Fruit fly (Drosophila melanogaster): ENCODE measurements around the gene sstn.

sstn gene

dm6 chr3L:15102669-15103309, 8.3 kb upstream of the sstn start (continued):
- no peak for TF ChIP-seq CG4820 (GFP tag; optimal IDR thresholded peaks at IDR 0.05)
- 0 out of 2 replicates have a peak, but pooled peaks have one; percentile 14 for TF ChIP-seq CG11247 (GFP tag; IDR thresholded peaks at IDR 0.05)
- TF ChIP-seq CG7987 (GFP tag; optimal IDR thresholded peaks at IDR 0.05), result no peak
- no peak for TF ChIP-seq Jarid2 (GFP tag; optimal IDR thresholded peaks at IDR 0.05)
- TF ChIP-seq CG11504 (tag; optimal IDR thresholded peaks at IDR 0.05), result peak; percentile 31
- peak; percentile 36; the same call in 1 of the 2 replicates for TF ChIP-seq Rfx (GFP tag; IDR thresholded peaks at IDR 0.05)
- no peak for TF ChIP-seq CG18619 (GFP tag; optimal IDR thresholded peaks at IDR 0.05)
- no peak for TF ChIP-seq CrebB (tag; optimal IDR thresholded peaks at IDR 0.05)
- no peak for TF ChIP-seq danr (GFP tag; IDR thresholded peaks at IDR 0.05)
- no peak for TF ChIP-seq CHES-1-like (GFP tag; optimal IDR thresholded peaks at IDR 0.05)
- 0 out of 3 replicates have a peak, but pooled peaks have one; percentile 26 for TF ChIP-seq tgo (GFP tag; IDR thresholded peaks at IDR 0.05)
- 0 out of 3 replicates have a peak, but pooled peaks have one; percentile 35 for TF ChIP-seq H15 (GFP tag; IDR thresholded peaks at IDR 0.05)
- TF ChIP-seq Ssrp (tag; optimal IDR thresholded peaks at IDR 0.05), result peak; percentile 11
- TF ChIP-seq BEAF-32 (GFP tag; optimal IDR thresholded peaks at IDR 0.05), result no peak
- no peak for TF ChIP-seq CG11398 (GFP tag; optimal IDR thresholded peaks at IDR 0.05)
- peak; percentile 63 for TF ChIP-seq cg (GFP tag; optimal IDR thresholded peaks at IDR 0.05)
- TF ChIP-seq dimm (GFP tag; IDR thresholded peaks at IDR 0.05), result no peak
- no peak for TF ChIP-seq pho (GFP tag; optimal IDR thresholded peaks at IDR 0.05)
- no peak for TF ChIP-seq ase (GFP tag; IDR thresholded peaks at IDR 0.05)
- TF ChIP-seq ro (GFP tag; IDR thresholded peaks at IDR 0.05), result no peak
- TF ChIP-seq dmrt11E (tag; optimal IDR thresholded peaks at IDR 0.05), result no peak
- no peak for TF ChIP-seq CG3726 (GFP tag; IDR thresholded peaks at IDR 0.05)
- no peak for TF ChIP-seq YL-1 (GFP tag; optimal IDR thresholded peaks at IDR 0.05)
- TF ChIP-seq gfzf (GFP tag; optimal IDR thresholded peaks at IDR 0.05), result no peak
- TF ChIP-seq Dll (GFP tag; IDR thresholded peaks at IDR 0.05; ENCODE audit: partially characterized antibody), result no peak
- peak; percentile 26 for TF ChIP-seq dmrt99B (tag; optimal IDR thresholded peaks at IDR 0.05)
- peak; percentile 12 for TF ChIP-seq CG7839 (tag; optimal IDR thresholded peaks at IDR 0.05)
- TF ChIP-seq btn (GFP tag; optimal IDR thresholded peaks at IDR 0.05), result no peak
- TF ChIP-seq scrt (GFP tag; optimal IDR thresholded peaks at IDR 0.05), result no peak
- TF ChIP-seq CG2199 (GFP tag; IDR thresholded peaks at IDR 0.05), result no peak
- TF ChIP-seq CG6854 (GFP tag; optimal IDR thresholded peaks at IDR 0.05), result no peak

DNA sequence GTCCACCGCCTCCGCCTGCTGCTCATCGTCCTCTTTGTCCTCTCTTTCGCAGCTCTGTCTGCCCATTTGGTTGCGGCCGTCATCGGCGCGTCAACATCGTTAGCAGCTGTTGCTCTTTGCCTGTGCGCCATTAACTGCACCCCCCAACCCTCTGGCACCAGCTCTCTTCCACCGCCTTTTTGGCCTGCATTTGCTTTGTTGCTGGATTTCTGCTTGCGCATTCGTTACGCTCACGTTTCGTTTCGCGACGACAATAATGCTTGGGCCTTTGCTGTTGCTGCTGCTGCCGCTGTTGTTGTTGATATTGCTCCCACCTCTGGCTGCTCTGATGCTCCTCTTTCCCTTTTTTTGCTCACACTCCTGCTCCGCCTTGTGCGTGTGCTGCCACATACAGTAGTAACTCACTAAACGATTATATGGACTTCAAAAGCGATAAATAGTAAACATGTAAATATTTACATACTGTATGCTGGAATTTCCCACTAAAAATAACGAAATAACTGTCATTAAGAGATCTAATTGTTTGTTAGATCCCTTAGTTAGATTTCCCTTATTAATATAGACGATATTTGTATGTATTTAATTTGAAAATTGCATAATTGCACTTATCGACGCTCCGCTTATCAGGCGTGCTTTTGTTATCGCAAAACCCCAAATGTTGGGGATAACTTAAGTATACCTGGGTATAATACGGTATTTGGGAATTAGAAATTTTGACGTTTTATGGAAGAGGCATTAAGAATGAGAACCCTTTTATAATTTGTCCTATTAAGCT, 7.3 kb upstream of the sstn start:
- TF ChIP-seq CG2678 (tag; optimal IDR thresholded peaks at IDR 0.05), result peak; percentile 24
- TF ChIP-seq chm (GFP tag; IDR thresholded peaks at IDR 0.05), result no peak
- no peak for TF ChIP-seq CG10274 (GFP tag; optimal IDR thresholded peaks at IDR 0.05)
- TF ChIP-seq CG3281 (GFP tag; optimal IDR thresholded peaks at IDR 0.05), result no peak
- no peak for TF ChIP-seq bigmax (GFP tag; optimal IDR thresholded peaks at IDR 0.05)
- TF ChIP-seq Hsf (GFP tag; optimal IDR thresholded peaks at IDR 0.05), result no peak
- no peak for TF ChIP-seq btn (GFP tag; optimal IDR thresholded peaks at IDR 0.05)
- no peak for TF ChIP-seq lilli (GFP tag; optimal IDR thresholded peaks at IDR 0.05)
- no peak for TF ChIP-seq Dip2 (GFP tag; IDR thresholded peaks at IDR 0.05)
- TF ChIP-seq ash1 (GFP tag; optimal IDR thresholded peaks at IDR 0.05), result no peak
- TF ChIP-seq Sin3A (optimal IDR thresholded peaks at IDR 0.05), result no peak
- TF ChIP-seq CG32772 (GFP tag; IDR thresholded peaks at IDR 0.05), result no peak
- TF ChIP-seq p53 (GFP tag; optimal IDR thresholded peaks at IDR 0.05), result no peak
- no peak for TF ChIP-seq Gsc (GFP tag; IDR thresholded peaks at IDR 0.05)
- TF ChIP-seq CG3995 (GFP tag; optimal IDR thresholded peaks at IDR 0.05), result no peak
- TF ChIP-seq wdn (GFP tag; IDR thresholded peaks at IDR 0.05), result no peak
- no peak for TF ChIP-seq Ravus (GFP tag; IDR thresholded peaks at IDR 0.05)
- no peak for TF ChIP-seq sna (GFP tag; IDR thresholded peaks at IDR 0.05; ENCODE audit: partially characterized antibody)
- TF ChIP-seq usp (GFP tag; optimal IDR thresholded peaks at IDR 0.05), result no peak
- no peak for TF ChIP-seq CG15696 (tag; optimal IDR thresholded peaks at IDR 0.05)
- no peak for TF ChIP-seq D19A (tag; optimal IDR thresholded peaks at IDR 0.05)
